Worm (Caenorhabditis elegans) whole organism, early embryonic: Measurements from ENCODE around the gene phf-31.

ENCODE experiments used
- B0310.2 ChIP-seq: sonication (generic microtip); optimal IDR thresholded peaks from 2 replicates; lab custom pipeline; 2016; ENCODE audit warnings: mild to moderate bottlenecking, missing genetic modification characterization, missing compliant biosample characterization
- F13C5.2 ChIP-seq: sonication (generic microtip); optimal IDR thresholded peaks from 2 replicates; lab custom pipeline; 2017; ENCODE audit warnings: mild to moderate bottlenecking, missing genetic modification characterization, inconsistent platforms, missing compliant biosample characterization
- aly-1 ChIP-seq: sonication (generic microtip); optimal IDR thresholded peaks from 2 replicates; lab custom pipeline; 2016; ENCODE audit warnings: missing genetic modification characterization, missing compliant biosample characterization
- ama-1 ChIP-seq: fragments of 150-350 bp; optimal IDR thresholded peaks from 2 replicates; lab custom pipeline; 2014
- ceh-13 ChIP-seq: fragments of 200-800 bp; sonication (Bioruptor generic); optimal IDR thresholded peaks from 2 replicates; lab custom pipeline; 2018; ENCODE audit warnings: mild to moderate bottlenecking, missing genetic modification characterization, missing compliant biosample characterization
- ceh-36 ChIP-seq: sonication (generic microtip); optimal IDR thresholded peaks from 2 replicates; lab custom pipeline; 2016; ENCODE audit warnings: missing genetic modification characterization, inconsistent platforms, missing compliant biosample characterization
- ets-7 ChIP-seq: sonication (generic microtip); optimal IDR thresholded peaks from 2 replicates; lab custom pipeline; 2016; ENCODE audit warnings: missing genotype, missing genetic modification characterization, missing compliant biosample characterization
- flt-1 ChIP-seq: fragments of 200-800 bp; sonication (Bioruptor generic); IDR thresholded peaks from 2 replicates; pipeline ENCODE4 v1.3.6; 2022; ENCODE audit warnings: missing genetic modification characterization, missing compliant biosample characterization
- hmbx-1 ChIP-seq: sonication (generic microtip); optimal IDR thresholded peaks from 2 replicates; lab custom pipeline; 2016; ENCODE audit warnings: mild to moderate bottlenecking, missing genetic modification characterization, missing compliant biosample characterization
- hmg-4 ChIP-seq: fragments of 200-800 bp; sonication (Bioruptor generic); optimal IDR thresholded peaks from 2 replicates; lab custom pipeline; 2018; ENCODE audit warnings: mild to moderate bottlenecking, missing genetic modification characterization, missing compliant biosample characterization
- hnd-1 ChIP-seq: sonication (generic microtip); optimal IDR thresholded peaks from 2 replicates; lab custom pipeline; 2016; ENCODE audit warnings: missing genetic modification characterization, missing compliant biosample characterization
- pes-1 ChIP-seq: fragments of 200-800 bp; sonication (Bioruptor generic); IDR thresholded peaks from 2 replicates; pipeline ENCODE4 v1.3.6; 2022; ENCODE audit warnings: missing genetic modification reagents, missing genetic modification characterization, missing compliant biosample characterization
- scrt-1 ChIP-seq: fragments of 200-800 bp; sonication (Bioruptor generic); IDR thresholded peaks from 2 replicates; pipeline ENCODE4 v1.3.6; 2022; ENCODE audit warnings: missing genetic modification characterization, missing compliant biosample characterization
- sea-1 ChIP-seq: fragments of 200-800 bp; sonication (Bioruptor generic); conservative IDR thresholded peaks from 2 replicates; pipeline ENCODE4 v1.3.6; 2022; ENCODE audit warnings: missing genetic modification characterization, missing compliant biosample characterization
- tbx-11 ChIP-seq: fragments of 200-800 bp; sonication (Bioruptor generic); IDR thresholded peaks from 2 replicates; pipeline ENCODE4 v1.3.6; 2022; ENCODE audit warnings: missing genetic modification characterization, missing compliant biosample characterization
- tbx-37 ChIP-seq: fragments of 200-800 bp; sonication (Bioruptor generic); conservative IDR thresholded peaks from 2 replicates; pipeline ENCODE4 v1.3.6; 2022; ENCODE audit warnings: missing genetic modification reagents, missing genetic modification characterization, missing compliant biosample characterization
- tra-4 ChIP-seq: sonication (generic microtip); optimal IDR thresholded peaks from 2 replicates; lab custom pipeline; 2017; ENCODE audit warnings: missing genetic modification characterization, missing compliant biosample characterization

phf-31 gene

ce11 chrX:10650103-10650502 is 31.7 kb upstream of the phf-31 start:
- TF ChIP-seq ceh-13 (GFP tag; lab: Kevin White, UChicago): no peak
- TF ChIP-seq ceh-36 (tag; lab: Kevin White, UChicago): no peak
- no peak for TF ChIP-seq tra-4 (tag; lab: Kevin White, UChicago)
- TF ChIP-seq aly-1 (tag; lab: Kevin White, UChicago): no peak
- no peak for TF ChIP-seq F13C5.2 (tag; lab: Kevin White, UChicago)
- TF ChIP-seq ets-7: no peak
- no peak for TF ChIP-seq ama-1
- TF ChIP-seq flt-1 (GFP tag; lab: Robert Waterston, UW): no peak
- TF ChIP-seq hnd-1 (tag; lab: Kevin White, UChicago): no peak
- TF ChIP-seq hmbx-1: no peak
- TF ChIP-seq scrt-1 (GFP tag; lab: Robert Waterston, UW): no peak
- TF ChIP-seq tbx-11 (GFP tag; lab: Robert Waterston, UW): no peak
- no peak for TF ChIP-seq sea-1 (GFP tag; lab: Robert Waterston, UW)
- TF ChIP-seq B0310.2: no peak
- TF ChIP-seq pes-1: no peak
- TF ChIP-seq tbx-37 (GFP tag; lab: Robert Waterston, UW): no peak
- no peak for TF ChIP-seq hmg-4 (GFP tag; lab: Kevin White, UChicago)

- TF ChIP-seq tra-4 (tag; lab: Kevin White, UChicago) (no peak), flt-1 (GFP tag; lab: Robert Waterston, UW) (no peak), ama-1 (no peak)
These were observed 25.2 kb upstream of the phf-31 start for ce11 chrX:10656604-10657003.

ce11 chrX:10659508-10659907 is 22.3 kb upstream of the phf-31 start:
- TF ChIP-seq tbx-11 (GFP tag; lab: Robert Waterston, UW): no peak
- no peak for TF ChIP-seq aly-1 (tag; lab: Kevin White, UChicago)
- TF ChIP-seq B0310.2: no peak
- TF ChIP-seq pes-1: no peak
- TF ChIP-seq ets-7: no peak
- TF ChIP-seq flt-1 (GFP tag; lab: Robert Waterston, UW): no peak
- TF ChIP-seq sea-1 (GFP tag; lab: Robert Waterston, UW): no peak
- no peak for TF ChIP-seq hmg-4 (GFP tag; lab: Kevin White, UChicago)
- no peak for TF ChIP-seq tra-4 (tag; lab: Kevin White, UChicago)
- no peak for TF ChIP-seq ceh-36 (tag; lab: Kevin White, UChicago)
- TF ChIP-seq ceh-13 (GFP tag; lab: Kevin White, UChicago): no peak
- TF ChIP-seq ama-1: no peak
- TF ChIP-seq tbx-37 (GFP tag; lab: Robert Waterston, UW): no peak

ce11 chrX:10664759-10665158 is 17.0 kb upstream of the phf-31 start:
- TF ChIP-seq ets-7 (no peak), hnd-1 (tag; lab: Kevin White, UChicago) (no peak)

ce11 chrX:10666871-10667270 is 14.9 kb upstream of the phf-31 start:
- TF ChIP-seq pes-1: no peak
- TF ChIP-seq scrt-1 (GFP tag; lab: Robert Waterston, UW): no peak
- TF ChIP-seq hmbx-1: no peak
- no peak for TF ChIP-seq ceh-13 (GFP tag; lab: Kevin White, UChicago)
- TF ChIP-seq flt-1 (GFP tag; lab: Robert Waterston, UW): no peak
- TF ChIP-seq sea-1 (GFP tag; lab: Robert Waterston, UW): no peak
- TF ChIP-seq hnd-1 (tag; lab: Kevin White, UChicago): no peak
- TF ChIP-seq tbx-37 (GFP tag; lab: Robert Waterston, UW): no peak
- no peak for TF ChIP-seq B0310.2
- TF ChIP-seq tra-4 (tag; lab: Kevin White, UChicago): no peak
- TF ChIP-seq ets-7: no peak
- TF ChIP-seq tbx-11 (GFP tag; lab: Robert Waterston, UW): no peak
- no peak for TF ChIP-seq aly-1 (tag; lab: Kevin White, UChicago)

ce11 chrX:10667424-10668291 is 14.1 kb upstream of the phf-31 start:
- TF ChIP-seq aly-1 (tag; lab: Kevin White, UChicago) (no peak), B0310.2 (no peak), tbx-11 (GFP tag; lab: Robert Waterston, UW) (no peak), sea-1 (GFP tag; lab: Robert Waterston, UW) (no peak), tra-4 (tag; lab: Kevin White, UChicago) (no peak), ama-1 (no peak), hnd-1 (tag; lab: Kevin White, UChicago) (no peak)

ce11 chrX:10670198-10670597 is 11.6 kb upstream of the phf-31 start:
- TF ChIP-seq tbx-11 (GFP tag; lab: Robert Waterston, UW): no peak
- TF ChIP-seq flt-1 (GFP tag; lab: Robert Waterston, UW): no peak
- TF ChIP-seq F13C5.2 (tag; lab: Kevin White, UChicago): no peak
- TF ChIP-seq hnd-1 (tag; lab: Kevin White, UChicago): no peak
- TF ChIP-seq pes-1: no peak
- no peak for TF ChIP-seq scrt-1 (GFP tag; lab: Robert Waterston, UW)
- no peak for TF ChIP-seq B0310.2
- no peak for TF ChIP-seq ceh-36 (tag; lab: Kevin White, UChicago)
- no peak for TF ChIP-seq ceh-13 (GFP tag; lab: Kevin White, UChicago)
- no peak for TF ChIP-seq ets-7

- TF ChIP-seq ama-1 (no peak), pes-1 (no peak), aly-1 (tag; lab: Kevin White, UChicago) (no peak), flt-1 (GFP tag; lab: Robert Waterston, UW) (no peak), sea-1 (GFP tag; lab: Robert Waterston, UW) (no peak)
These were observed 7.6 kb upstream of the phf-31 start, which contains the start of gene F13E6.2 for ce11 chrX:10674199-10674598. Gene F13E6.2 (minus strand): TSS chrX:10674299.
